Worm (Caenorhabditis elegans) whole organism, dauer: ENCODE measurements around the gene sod-1.

Experiments
- unc-62 ChIP-seq: sonication (generic microtip); optimal IDR thresholded peaks from 2 replicates; lab custom pipeline; 2017; ENCODE audit warnings: missing biosample characterization, missing genetic modification reagents, missing genetic modification characterization

Gene sod-1

ce11 chrII:6927603-6928002 lies 46.1 kb downstream of the sod-1 start, which contains the start of gene F22D3.4:
Gene F22D3.4, minus strand, starts transcription at chrII:6927603.
- TF ChIP-seq unc-62 (GFP tag; lab: Kevin White, UChicago) = no peak

- no peak for TF ChIP-seq unc-62 (GFP tag; lab: Kevin White, UChicago)
These were observed 46.7 kb downstream of the sod-1 start for ce11 chrII:6927034-6927433.

ce11 chrII:6926488-6926887 lies 47.2 kb downstream of the sod-1 start:
- TF ChIP-seq unc-62 (GFP tag; lab: Kevin White, UChicago) = no peak

ce11 chrII:6926054-6926453 lies 47.6 kb downstream of the sod-1 start:
- TF ChIP-seq unc-62 (GFP tag; lab: Kevin White, UChicago) = no peak

DNA sequence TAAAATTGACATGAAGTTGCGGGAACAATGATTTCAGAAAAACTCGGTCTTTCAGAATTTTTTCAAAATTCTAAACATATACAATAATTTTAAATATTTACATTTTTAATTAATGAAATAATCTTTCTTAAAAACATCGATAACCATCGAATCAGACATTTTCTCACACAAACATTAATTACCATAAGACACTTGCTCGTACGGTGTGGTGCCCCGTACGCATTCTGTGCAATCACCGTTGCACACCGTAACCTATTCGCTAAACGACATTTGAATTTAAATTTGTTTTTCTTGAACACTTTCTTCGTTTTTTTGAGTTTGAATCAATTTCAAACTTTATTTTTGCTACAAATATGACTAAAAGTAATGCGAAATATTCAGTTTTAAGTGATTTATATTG lies 49.9 kb downstream of the sod-1 start:
- TF ChIP-seq unc-62 (GFP tag; lab: Kevin White, UChicago) = no peak
